Worm (Caenorhabditis elegans) whole organism, mixed stage, embryonic: ENCODE results near the gene C48D1.9.

Experiments
- M03D4.4 ChIP-seq: sonication (generic microtip); optimal IDR thresholded peaks from 2 replicates; lab custom pipeline; 2017; ENCODE audit warnings: mild to moderate bottlenecking, missing genetic modification characterization, missing compliant biosample characterization
- bed-3 ChIP-seq: fragments of 200-800 bp; sonication (Bioruptor generic); optimal IDR thresholded peaks from 3 replicates; lab custom pipeline; 2018; ENCODE audit warnings: mild to moderate bottlenecking, missing genetic modification characterization, moderate library complexity, missing compliant biosample characterization
- blmp-1 ChIP-seq: fragments of 150-350 bp; optimal IDR thresholded peaks from 2 replicates; lab custom pipeline; 2014; ENCODE audit warnings: missing biosample characterization, missing genetic modification characterization
- ceh-39 ChIP-seq: fragments of 150-350 bp; optimal IDR thresholded peaks from 2 replicates; lab custom pipeline; 2014; ENCODE audit warnings: missing biosample characterization, missing genetic modification characterization
- ceh-43 ChIP-seq: fragments of 200-800 bp; sonication (Bioruptor generic); optimal IDR thresholded peaks from 2 replicates; lab custom pipeline; 2018; ENCODE audit warnings: mild to moderate bottlenecking, missing genetic modification characterization, moderate library complexity, missing compliant biosample characterization
- ceh-83 ChIP-seq: fragments of 200-800 bp; sonication (Bioruptor generic); optimal IDR thresholded peaks from 2 replicates; lab custom pipeline; 2018; ENCODE audit warnings: mild to moderate bottlenecking, missing genetic modification characterization, missing compliant biosample characterization
- ces-1 ChIP-seq: fragments of 150-350 bp; optimal IDR thresholded peaks from 2 replicates; lab custom pipeline; 2014; ENCODE audit warnings: missing biosample characterization, missing genetic modification reagents, missing genetic modification characterization
- cnd-1 ChIP-seq: fragments of 200-800 bp; sonication (Bioruptor generic); optimal IDR thresholded peaks from 2 replicates; lab custom pipeline; 2018; ENCODE audit warnings: mild to moderate bottlenecking, missing genetic modification characterization, missing compliant biosample characterization
- drap-1 ChIP-seq: fragments of 200-800 bp; sonication (Bioruptor generic); optimal IDR thresholded peaks from 3 replicates; lab custom pipeline; 2018; ENCODE audit warnings: mild to moderate bottlenecking, missing genetic modification characterization, missing compliant biosample characterization
- elt-1 ChIP-seq: sonication (generic microtip); optimal IDR thresholded peaks from 2 replicates; lab custom pipeline; 2017; ENCODE audit warnings: missing genetic modification characterization, mild to moderate bottlenecking, missing compliant biosample characterization, antibody characterized with exemption, moderate library complexity, borderline replicate concordance; ENCODE audit not compliant: insufficient read depth
- ham-2 ChIP-seq: fragments of 200-800 bp; sonication (Bioruptor generic); optimal IDR thresholded peaks from 2 replicates; lab custom pipeline; 2018; ENCODE audit warnings: mild to moderate bottlenecking, missing genetic modification characterization, missing compliant biosample characterization
- hlh-1 ChIP-seq: fragments of 150-350 bp; optimal IDR thresholded peaks from 2 replicates; lab custom pipeline; 2014; ENCODE audit warnings: missing biosample characterization, missing genetic modification reagents, missing genetic modification characterization
- lin-13 ChIP-seq: fragments of 150-350 bp; optimal IDR thresholded peaks from 2 replicates; lab custom pipeline; 2014; ENCODE audit warnings: missing biosample characterization, missing genetic modification characterization
- lin-32 ChIP-seq: fragments of 200-800 bp; sonication (Bioruptor generic); optimal IDR thresholded peaks from 2 replicates; lab custom pipeline; 2018; ENCODE audit warnings: mild to moderate bottlenecking, missing genetic modification characterization, missing compliant biosample characterization
- lsy-2 ChIP-seq: fragments of 150-350 bp; optimal IDR thresholded peaks from 2 replicates; lab custom pipeline; 2014; ENCODE audit warnings: missing biosample characterization, missing genetic modification characterization
- mep-1 ChIP-seq: fragments of 150-350 bp; optimal IDR thresholded peaks from 2 replicates; lab custom pipeline; 2017; ENCODE audit warnings: missing biosample characterization, missing genetic modification reagents, missing genetic modification characterization, inconsistent platforms
- mls-2 ChIP-seq: sonication (generic microtip); optimal IDR thresholded peaks from 2 replicates; lab custom pipeline; 2016; ENCODE audit warnings: mild to moderate bottlenecking, missing genetic modification characterization, moderate library complexity, missing compliant biosample characterization
- nhr-2 ChIP-seq: fragments of 150-350 bp; optimal IDR thresholded peaks from 2 replicates; lab custom pipeline; 2014; ENCODE audit warnings: missing biosample characterization, missing genetic modification characterization
- nhr-237 ChIP-seq: fragments of 150-350 bp; optimal IDR thresholded peaks from 2 replicates; lab custom pipeline; 2014; ENCODE audit warnings: missing biosample characterization, missing genetic modification characterization
- nhr-28 ChIP-seq: fragments of 150-350 bp; optimal IDR thresholded peaks from 2 replicates; lab custom pipeline; 2014; ENCODE audit warnings: missing biosample characterization, missing genetic modification characterization
- pha-4 ChIP-seq: fragments of 150-350 bp; optimal IDR thresholded peaks from 2 replicates; lab custom pipeline; 2018; ENCODE audit warnings: missing biosample characterization, missing genetic modification reagents, missing genetic modification characterization
- snpc-4 ChIP-seq: fragments of 150-350 bp; optimal IDR thresholded peaks from 2 replicates; lab custom pipeline; 2014; ENCODE audit warnings: missing biosample characterization, missing genetic modification characterization
- sptf-1 ChIP-seq: sonication (generic microtip); optimal IDR thresholded peaks from 2 replicates; lab custom pipeline; 2017; ENCODE audit warnings: mild to moderate bottlenecking, missing genetic modification characterization, moderate library complexity, missing compliant biosample characterization
- tbx-8 ChIP-seq: fragments of 200-800 bp; sonication (Bioruptor generic); optimal IDR thresholded peaks from 2 replicates; lab custom pipeline; 2018; ENCODE audit warnings: mild to moderate bottlenecking, missing genetic modification characterization, moderate library complexity, missing compliant biosample characterization
- unc-120 ChIP-seq: sonication (generic microtip); optimal IDR thresholded peaks from 2 replicates; lab custom pipeline; 2017; ENCODE audit warnings: missing genetic modification characterization, missing compliant biosample characterization; ENCODE audit not compliant: poor library complexity, severe bottlenecking
- unc-39 ChIP-seq: fragments of 150-350 bp; optimal IDR thresholded peaks from 2 replicates; lab custom pipeline; 2014; ENCODE audit warnings: missing biosample characterization, missing genetic modification characterization
- unc-62 ChIP-seq: fragments of 150-350 bp; optimal IDR thresholded peaks from 2 replicates; lab custom pipeline; 2014; ENCODE audit warnings: missing biosample characterization, missing genetic modification reagents, missing genetic modification characterization
- zip-8 ChIP-seq: fragments of 150-350 bp; optimal IDR thresholded peaks from 2 replicates; lab custom pipeline; 2014; ENCODE audit warnings: missing biosample characterization, missing genetic modification characterization

The C48D1.9 gene

DNA sequence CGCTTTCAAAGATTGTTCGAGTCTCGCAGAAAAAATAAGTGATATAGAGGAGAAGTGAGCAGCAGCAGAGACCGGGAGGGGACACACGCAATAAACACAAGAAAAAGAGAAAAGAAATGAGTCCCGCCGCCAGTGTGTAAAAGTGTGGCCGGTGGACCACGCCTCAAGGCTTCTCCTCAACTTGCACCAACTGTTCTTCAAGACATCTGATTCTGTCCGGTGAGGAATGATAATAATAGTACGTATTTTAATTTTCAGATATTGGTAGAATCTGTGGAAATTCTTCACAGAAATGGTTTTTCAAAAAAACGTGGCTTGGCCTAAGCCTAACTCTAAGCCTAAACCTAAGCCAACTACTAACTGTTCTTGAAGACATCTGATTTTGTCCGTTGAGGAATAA, 30.2 kb downstream of the C48D1.9 start, which contains the start of gene lev-1:
TSS of gene lev-1 (minus strand) at position 101 of the 400 bp plus-strand sequence.
- peak; percentile 38 for TF ChIP-seq unc-120
- TF ChIP-seq elt-1 (tag; lab: Kevin White, UChicago): no peak
- peak; percentile 55 for TF ChIP-seq hlh-1

DNA sequence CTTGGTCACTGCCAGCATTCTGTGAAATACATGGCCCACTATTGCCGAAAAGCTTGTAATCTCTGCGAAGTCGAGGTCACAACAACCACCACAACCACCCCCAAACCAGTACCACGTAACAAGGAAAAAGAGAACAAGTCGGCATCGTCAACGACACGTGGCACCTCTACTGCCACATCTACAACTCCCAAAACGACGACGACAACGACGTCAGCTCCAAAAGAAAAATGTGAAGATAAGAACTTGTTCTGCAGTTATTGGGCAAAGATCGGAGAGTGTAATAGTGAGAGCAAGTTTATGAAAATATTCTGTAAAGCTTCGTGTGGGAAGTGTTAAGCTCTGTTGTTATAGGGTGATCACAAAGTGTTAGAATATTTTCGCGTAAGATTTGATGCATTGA, 36.1 kb downstream of the C48D1.9 start:
- no peak for TF ChIP-seq ceh-43 (GFP tag; lab: Kevin White, UChicago)
- no peak for TF ChIP-seq hlh-1
- no peak for TF ChIP-seq ham-2 (GFP tag; lab: Kevin White, UChicago)
- TF ChIP-seq drap-1 (GFP tag; lab: Kevin White, UChicago): no peak
- TF ChIP-seq mls-2 (tag; lab: Kevin White, UChicago): no peak
- TF ChIP-seq bed-3 (GFP tag; lab: Kevin White, UChicago): no peak
- TF ChIP-seq zip-8 (tag; lab: Kevin White, UChicago): no peak

ce11 chrIV:13170241-13170640, 39.2 kb downstream of the C48D1.9 start, which contains the start of gene nas-14:
Gene nas-14, plus strand, starts transcription at chrIV:13170541.
- no peak for TF ChIP-seq ham-2 (GFP tag; lab: Kevin White, UChicago)
- no peak for TF ChIP-seq lin-13 (tag; lab: Kevin White, UChicago)
- TF ChIP-seq ceh-39 (tag; lab: Kevin White, UChicago): no peak
- no peak for TF ChIP-seq ces-1
- no peak for TF ChIP-seq snpc-4 (tag; lab: Kevin White, UChicago)
- no peak for TF ChIP-seq nhr-237 (tag; lab: Kevin White, UChicago)
- TF ChIP-seq pha-4 (tag; lab: Kevin White, UChicago): no peak
- TF ChIP-seq mep-1: no peak
- no peak for TF ChIP-seq lsy-2 (tag; lab: Kevin White, UChicago)
- TF ChIP-seq blmp-1 (tag; lab: Kevin White, UChicago): no peak
- no peak for TF ChIP-seq tbx-8 (GFP tag; lab: Kevin White, UChicago)
- TF ChIP-seq cnd-1 (tag; lab: Kevin White, UChicago): no peak
- TF ChIP-seq ceh-83 (GFP tag; lab: Kevin White, UChicago): no peak
- no peak for TF ChIP-seq drap-1 (GFP tag; lab: Kevin White, UChicago)
- no peak for TF ChIP-seq nhr-2 (tag; lab: Kevin White, UChicago)
- TF ChIP-seq nhr-28 (tag; lab: Kevin White, UChicago): no peak
- TF ChIP-seq unc-39: no peak
- no peak for TF ChIP-seq mls-2 (tag; lab: Kevin White, UChicago)

ce11 chrIV:13167534-13167933, 41.9 kb downstream of the C48D1.9 start:
- TF ChIP-seq nhr-28 (tag; lab: Kevin White, UChicago) (no peak), tbx-8 (GFP tag; lab: Kevin White, UChicago) (no peak), mep-1 (no peak), M03D4.4 (tag; lab: Kevin White, UChicago) (no peak), sptf-1 (tag; lab: Kevin White, UChicago) (no peak), pha-4 (tag; lab: Kevin White, UChicago) (no peak), snpc-4 (tag; lab: Kevin White, UChicago) (no peak), ham-2 (GFP tag; lab: Kevin White, UChicago) (no peak), bed-3 (GFP tag; lab: Kevin White, UChicago) (no peak)

DNA sequence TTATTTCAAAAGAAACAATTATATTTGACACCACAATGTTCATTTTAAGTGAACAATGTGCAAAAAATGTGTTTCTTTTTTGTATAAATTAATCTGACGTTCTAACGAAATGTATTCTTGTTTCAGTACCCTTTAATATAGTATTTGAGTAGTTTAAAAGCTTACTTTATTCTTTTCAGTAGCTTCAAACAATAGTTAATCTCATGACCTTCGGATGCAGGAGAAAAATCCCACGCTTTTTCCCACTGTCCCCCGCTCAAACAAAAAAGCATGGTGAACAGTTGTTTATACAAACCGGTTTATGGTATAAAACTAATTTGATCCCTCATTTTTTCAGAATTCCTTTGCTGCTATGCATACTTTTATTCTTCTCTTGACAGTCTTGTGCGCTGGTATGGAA, 44.3 kb downstream of the C48D1.9 start, which contains the start of gene scl-14:
TSS of gene scl-14 (plus strand) at position 301 of the 400 bp plus-strand sequence.
- no peak for TF ChIP-seq mep-1
- TF ChIP-seq lin-32 (GFP tag; lab: Kevin White, UChicago): no peak
- TF ChIP-seq ces-1: no peak
- no peak for TF ChIP-seq unc-62
- no peak for TF ChIP-seq mls-2 (tag; lab: Kevin White, UChicago)
- TF ChIP-seq bed-3 (GFP tag; lab: Kevin White, UChicago): no peak
- no peak for TF ChIP-seq ceh-39 (tag; lab: Kevin White, UChicago)
- TF ChIP-seq tbx-8 (GFP tag; lab: Kevin White, UChicago): no peak
